Worm (Caenorhabditis elegans) whole organism, L1 larva: ENCODE data around the gene dpy-19.

Source experiments
- alr-1 ChIP-seq: fragments of 200-800 bp; sonication (Bioruptor generic); optimal IDR thresholded peaks from 2 replicates; lab custom pipeline; 2018; ENCODE audit warnings: borderline replicate concordance, mild to moderate bottlenecking, missing genetic modification characterization, missing compliant biosample characterization
- ama-1 ChIP-seq: fragments of 150-350 bp; optimal IDR thresholded peaks from 2 replicates; lab custom pipeline; 2014
- ces-1 ChIP-seq: fragments of 150-350 bp; optimal IDR thresholded peaks from 2 replicates; lab custom pipeline; 2014; ENCODE audit warnings: missing biosample characterization, missing genetic modification reagents, missing genetic modification characterization
- lin-13 ChIP-seq: fragments of 150-350 bp; optimal IDR thresholded peaks from 2 replicates; lab custom pipeline; 2014; ENCODE audit warnings: missing biosample characterization, missing genetic modification reagents, missing genetic modification characterization
- lin-39 ChIP-seq: fragments of 150-350 bp; optimal IDR thresholded peaks from 2 replicates; lab custom pipeline; 2014; ENCODE audit warnings: missing biosample characterization, missing genetic modification reagents, missing genetic modification characterization
- mep-1 ChIP-seq: fragments of 150-350 bp; optimal IDR thresholded peaks from 2 replicates; lab custom pipeline; 2014; ENCODE audit warnings: missing biosample characterization, missing genetic modification characterization
- nhr-11 ChIP-seq: fragments of 150-350 bp; optimal IDR thresholded peaks from 2 replicates; lab custom pipeline; 2014; ENCODE audit warnings: missing biosample characterization, missing genetic modification characterization
- skn-1 ChIP-seq: fragments of 150-350 bp; optimal IDR thresholded peaks from 2 replicates; lab custom pipeline; 2014; ENCODE audit warnings: missing biosample characterization, missing genetic modification characterization
- sox-4 ChIP-seq: sonication (generic microtip); optimal IDR thresholded peaks from 2 replicates; lab custom pipeline; 2016; ENCODE audit warnings: missing genetic modification characterization, missing compliant biosample characterization
- sptf-1 ChIP-seq: fragments of 150-350 bp; optimal IDR thresholded peaks from 2 replicates; lab custom pipeline; 2014; ENCODE audit warnings: missing biosample characterization, missing genetic modification characterization
- xbp-1 ChIP-seq: sonication (generic microtip); optimal IDR thresholded peaks from 2 replicates; lab custom pipeline; 2016; ENCODE audit warnings: missing genetic modification characterization, missing compliant biosample characterization

DNA sequence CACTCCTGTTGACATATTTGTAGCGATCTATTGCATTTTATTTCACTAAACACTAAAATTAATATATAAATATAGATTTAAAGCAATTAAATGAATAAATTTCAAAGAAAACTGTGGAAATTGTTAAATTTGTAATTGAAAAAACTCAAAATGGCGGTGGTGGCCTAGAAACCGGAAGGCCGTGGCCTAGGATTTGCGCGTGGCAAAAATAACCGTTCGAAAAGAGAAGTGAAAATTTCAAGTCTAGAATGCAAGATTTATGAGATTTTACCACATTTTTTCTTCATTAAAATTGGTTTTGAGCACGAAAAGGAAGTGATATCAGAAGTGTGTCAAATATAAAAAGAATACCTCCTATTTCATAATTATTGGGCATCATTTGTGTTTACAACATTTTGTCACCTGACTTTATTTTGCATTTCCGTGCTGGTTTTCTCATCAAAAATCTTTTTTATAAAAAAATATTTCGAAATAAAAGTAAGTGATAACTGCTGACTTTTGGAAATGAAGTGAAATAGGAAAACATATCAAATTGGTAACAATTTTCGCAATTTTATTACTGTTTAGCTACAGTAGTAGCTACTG, 16.5 kb upstream of the dpy-19 start, which contains the start of gene fli-1:
- peak; percentile 44 for TF ChIP-seq mep-1 (tag; lab: Kevin White, UChicago)
- no peak for TF ChIP-seq ama-1
- no peak for TF ChIP-seq sptf-1 (tag; lab: Kevin White, UChicago)
- no peak for TF ChIP-seq ces-1 (GFP tag; lab: Kevin White, UChicago)
- TF ChIP-seq lin-39 (tag; lab: Kevin White, UChicago), result no peak
- no peak for TF ChIP-seq xbp-1 (tag; lab: Kevin White, UChicago)
- TF ChIP-seq alr-1 (tag; lab: Kevin White, UChicago), result no peak
- no peak for TF ChIP-seq sox-4
- peak; percentile 16 for TF ChIP-seq skn-1 (tag; lab: Kevin White, UChicago)
- no peak for TF ChIP-seq lin-13 (GFP tag; lab: Kevin White, UChicago)
- no peak for TF ChIP-seq nhr-11 (tag; lab: Kevin White, UChicago)
